Fruit fly (Drosophila melanogaster) whole organism: ENCODE measurements around the gene Jhbp16.

Experiments used
- pan ChIP-seq: fragments of >200 bp; optimal IDR thresholded peaks from 2 replicates; lab custom pipeline; 2017
- psq ChIP-seq: fragments of >200 bp; optimal IDR thresholded peaks from 2 replicates; lab custom pipeline; 2017
- usp ChIP-seq: fragments of >200 bp; optimal IDR thresholded peaks from 2 replicates; lab custom pipeline; 2017; ENCODE audit warnings: missing biosample characterization, missing genetic modification characterization, mixed read lengths

DNA sequence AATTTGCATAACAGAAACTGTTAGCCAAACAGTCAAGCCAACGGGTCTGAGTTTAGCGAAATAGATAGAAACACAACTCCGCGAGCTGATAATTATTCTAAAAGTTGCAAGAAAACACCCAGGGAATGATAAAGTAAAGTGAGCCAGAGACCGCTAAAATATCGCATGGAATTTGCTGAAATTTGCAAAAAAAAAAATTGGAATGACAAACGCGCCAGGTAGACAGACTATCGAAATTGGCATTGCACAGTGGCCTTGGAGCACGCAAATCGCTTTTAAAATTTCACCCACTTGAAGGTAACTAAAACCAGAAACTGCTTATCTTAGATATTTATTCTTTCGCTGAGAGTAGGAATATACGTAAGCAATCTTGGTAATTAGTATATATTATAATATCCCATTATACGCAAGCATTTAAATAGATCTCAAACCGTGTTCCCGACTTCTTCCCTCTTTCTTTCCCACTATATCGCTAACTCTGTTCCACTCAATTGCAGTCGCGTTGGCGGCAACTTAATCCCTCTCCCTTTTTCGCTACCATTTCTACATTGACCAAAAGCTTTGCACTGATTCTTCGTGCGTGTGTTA is 35.9 kb upstream of the Jhbp16 start:
- TF ChIP-seq pan (lab: Kevin White, UChicago) (no peak), psq (lab: Kevin White, UChicago) (no peak), usp (GFP tag; lab: Kevin White, UChicago) (no peak)
